Fruit fly (Drosophila melanogaster) whole organism, adult: ENCODE measurements around the gene CG10970.
A peak's percentile ranks its signal among the peaks of the same experiment; 100 is the strongest.

Experiments used
- CG11617 ChIP-seq: fragments of 200-800 bp; sonication (Bioruptor generic); optimal IDR thresholded peaks from 2 replicates; lab custom pipeline; 2017; ENCODE audit warnings: mild to moderate bottlenecking, missing biosample characterization, missing genetic modification reagents, missing genetic modification characterization
- CG12768 ChIP-seq: fragments of 200-800 bp; sonication (Bioruptor generic); optimal IDR thresholded peaks from 2 replicates; lab custom pipeline; 2017; ENCODE audit warnings: missing biosample characterization, missing genetic modification characterization, mild to moderate bottlenecking, moderate library complexity, missing genetic modification reagents
- CG14711 ChIP-seq: fragments of 200-800 bp; sonication (Bioruptor generic); optimal IDR thresholded peaks from 2 replicates; lab custom pipeline; 2018; ENCODE audit warnings: missing biosample characterization, mild to moderate bottlenecking, missing genetic modification characterization, moderate library complexity
- CG1620 ChIP-seq: fragments of 200-800 bp; sonication (Bioruptor generic); optimal IDR thresholded peaks from 2 replicates; lab custom pipeline; 2016; ENCODE audit warnings: missing biosample characterization, missing genetic modification characterization
- CG33017 ChIP-seq: fragments of 200-800 bp; sonication (Bioruptor generic); optimal IDR thresholded peaks from 2 replicates; lab custom pipeline; 2018; ENCODE audit warnings: missing biosample characterization, mild to moderate bottlenecking, missing genetic modification characterization, moderate library complexity
- CG5204 ChIP-seq: fragments of 200-800 bp; sonication (Bioruptor generic); optimal IDR thresholded peaks from 2 replicates; lab custom pipeline; 2016; ENCODE audit warnings: missing biosample characterization, missing genetic modification characterization
- CG7045 ChIP-seq: fragments of 200-800 bp; sonication (Bioruptor generic); optimal IDR thresholded peaks from 2 replicates; lab custom pipeline; 2017; ENCODE audit warnings: missing biosample characterization, mild to moderate bottlenecking, missing genetic modification characterization
- CG7101 ChIP-seq: fragments of 200-800 bp; sonication (Bioruptor generic); optimal IDR thresholded peaks from 2 replicates; lab custom pipeline; 2018; ENCODE audit warnings: missing biosample characterization, mild to moderate bottlenecking, missing genetic modification characterization, moderate library complexity
- Clk ChIP-seq: fragments of 200-800 bp; sonication (Bioruptor generic); optimal IDR thresholded peaks from 2 replicates; lab custom pipeline; 2017; ENCODE audit warnings: missing biosample characterization, missing genetic modification characterization
- Crg-1 ChIP-seq: fragments of 200-800 bp; sonication (Bioruptor generic); optimal IDR thresholded peaks from 2 replicates; lab custom pipeline; 2016; ENCODE audit warnings: missing biosample characterization, missing genetic modification characterization
- Hr96 ChIP-seq: fragments of 200-800 bp; sonication (Bioruptor generic); optimal IDR thresholded peaks from 2 replicates; lab custom pipeline; 2016; ENCODE audit warnings: missing biosample characterization, missing genetic modification characterization
- Mnt ChIP-seq: fragments of 200-800 bp; sonication (Bioruptor generic); optimal IDR thresholded peaks from 2 replicates; lab custom pipeline; 2016; ENCODE audit warnings: missing biosample characterization, mild to moderate bottlenecking, missing genetic modification characterization
- bab1 ChIP-seq: fragments of 200-800 bp; sonication (Bioruptor generic); optimal IDR thresholded peaks from 3 replicates; lab custom pipeline; 2019; ENCODE audit warnings: missing biosample characterization, mild to moderate bottlenecking, missing genetic modification characterization, moderate library complexity
- cic ChIP-seq: fragments of 200-800 bp; sonication (Bioruptor generic); optimal IDR thresholded peaks from 2 replicates; lab custom pipeline; 2017; ENCODE audit warnings: missing biosample characterization, mild to moderate bottlenecking, missing genetic modification characterization, moderate library complexity
- cnc ChIP-seq, 2 experiments: fragments of >200 bp; optimal IDR thresholded peaks; 2 replicates each; lab custom pipeline; 2017
- kay ChIP-seq: fragments of 200-800 bp; sonication (Bioruptor generic); peaks from one replicate; lab custom pipeline; 2016; ENCODE audit warnings: missing biosample characterization, missing genetic modification characterization, borderline replicate concordance
- ovo ChIP-seq: fragments of 200-800 bp; sonication (Bioruptor generic); optimal IDR thresholded peaks from 2 replicates; lab custom pipeline; 2016; ENCODE audit warnings: missing biosample characterization, missing genetic modification characterization
- pad ChIP-seq: fragments of 200-800 bp; sonication (Bioruptor generic); optimal IDR thresholded peaks from 3 replicates; lab custom pipeline; 2017; ENCODE audit warnings: missing biosample characterization, missing genetic modification characterization, mild to moderate bottlenecking, moderate library complexity, missing genetic modification reagents
- tj ChIP-seq: fragments of 200-800 bp; sonication (Bioruptor generic); optimal IDR thresholded peaks from 3 replicates; lab custom pipeline; 2017; ENCODE audit warnings: missing biosample characterization, mild to moderate bottlenecking, missing genetic modification characterization, moderate library complexity
- toe ChIP-seq: fragments of 200-800 bp; sonication (Bioruptor generic); optimal IDR thresholded peaks from 2 replicates; lab custom pipeline; 2016; ENCODE audit warnings: missing biosample characterization, missing genetic modification characterization

Gene CG10970

dm6 chrX:9080962-9081361 is 9.8 kb upstream of the CG10970 start, which contains the start of the genes CG7246 and HP1b:
Gene CG7246, minus strand, starts transcription at chrX:9081057.
Gene HP1b, plus strand, starts transcription at chrX:9081063.
- peak; percentile 28 for TF ChIP-seq toe (GFP tag; lab: Kevin White, UChicago)
- no peak for TF ChIP-seq kay (GFP tag; lab: Kevin White, UChicago)
- TF ChIP-seq CG1620 (GFP tag; lab: Kevin White, UChicago) = peak; percentile 59
- TF ChIP-seq pad (GFP tag; lab: Kevin White, UChicago) = peak; percentile 24
- peak; percentile 97 for TF ChIP-seq Mnt
- no peak for TF ChIP-seq Clk (GFP tag; lab: Kevin White, UChicago)
- no peak for TF ChIP-seq Hr96 (GFP tag; lab: Kevin White, UChicago)
- TF ChIP-seq CG14711 (tag; lab: Kevin White, UChicago) = peak; percentile 79
- TF ChIP-seq CG7101 = peak; percentile 73
- peak; percentile 72 for TF ChIP-seq CG11617 (GFP tag; lab: Kevin White, UChicago)
- TF ChIP-seq cic (GFP tag; lab: Kevin White, UChicago) = no peak
- TF ChIP-seq bab1 (GFP tag; lab: Kevin White, UChicago) = peak; percentile 90
- peak; percentile 43 for TF ChIP-seq tj (GFP tag; lab: Kevin White, UChicago)
- TF ChIP-seq CG5204 (GFP tag; lab: Kevin White, UChicago) = peak; percentile 60
- TF ChIP-seq ovo (GFP tag; lab: Kevin White, UChicago) = no peak
- peak; percentile 11 for TF ChIP-seq CG12768
- peak; percentile 40 for TF ChIP-seq CG7045 (GFP tag; lab: Kevin White, UChicago)
- peak; percentile 20 for TF ChIP-seq CG33017

dm6 chrX:9078263-9078662 is 7.1 kb upstream of the CG10970 start, which contains the start of gene CG44325:
Gene CG44325, minus strand, starts transcription at chrX:9078499.
- TF ChIP-seq pad (GFP tag; lab: Kevin White, UChicago) (no peak), bab1 (GFP tag; lab: Kevin White, UChicago) (peak; percentile 27)

DNA sequence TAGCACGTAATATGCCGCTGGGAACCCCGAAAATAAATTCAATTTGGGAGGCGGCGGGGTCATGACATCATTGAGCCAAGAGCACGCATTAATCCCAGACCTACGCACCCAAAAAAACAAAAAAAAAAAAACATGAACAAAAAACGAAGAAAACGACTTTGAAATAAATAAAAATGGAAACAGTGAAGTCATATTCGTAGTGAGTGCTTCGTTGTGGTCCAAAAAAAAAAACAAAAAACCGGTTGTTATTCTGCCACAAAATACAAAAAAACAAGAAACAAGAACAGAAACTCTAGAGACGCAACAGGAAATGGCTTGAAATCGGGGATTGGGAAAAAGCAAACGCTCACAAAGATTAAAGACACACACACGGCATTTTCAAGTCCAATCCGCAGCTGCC is 6.3 kb upstream of the CG10970 start:
- TF ChIP-seq Crg-1 (GFP tag; lab: Kevin White, UChicago) (no peak), CG33017 (no peak), cnc (optimal IDR thresholded peaks at IDR 0.05; lab: Kevin White, UChicago) (no peak), cic (GFP tag; lab: Kevin White, UChicago) (no peak), CG11617 (GFP tag; lab: Kevin White, UChicago) (no peak), kay (GFP tag; lab: Kevin White, UChicago) (no peak), CG5204 (GFP tag; lab: Kevin White, UChicago) (no peak), ovo (GFP tag; lab: Kevin White, UChicago) (no peak), tj (GFP tag; lab: Kevin White, UChicago) (no peak), Mnt (no peak)

- TF ChIP-seq kay (GFP tag; lab: Kevin White, UChicago) = peak; percentile 33
- peak; percentile 25 for TF ChIP-seq Mnt
- TF ChIP-seq toe (GFP tag; lab: Kevin White, UChicago) = peak; percentile 11
- TF ChIP-seq CG7101 = peak; percentile 1
- no peak for TF ChIP-seq CG33017
- no peak for TF ChIP-seq CG7045 (GFP tag; lab: Kevin White, UChicago)
- peak; percentile 32 for TF ChIP-seq CG1620 (GFP tag; lab: Kevin White, UChicago)
Measured at dm6 chrX:9075641-9076324, 4.6 kb upstream of the CG10970 start.

DNA sequence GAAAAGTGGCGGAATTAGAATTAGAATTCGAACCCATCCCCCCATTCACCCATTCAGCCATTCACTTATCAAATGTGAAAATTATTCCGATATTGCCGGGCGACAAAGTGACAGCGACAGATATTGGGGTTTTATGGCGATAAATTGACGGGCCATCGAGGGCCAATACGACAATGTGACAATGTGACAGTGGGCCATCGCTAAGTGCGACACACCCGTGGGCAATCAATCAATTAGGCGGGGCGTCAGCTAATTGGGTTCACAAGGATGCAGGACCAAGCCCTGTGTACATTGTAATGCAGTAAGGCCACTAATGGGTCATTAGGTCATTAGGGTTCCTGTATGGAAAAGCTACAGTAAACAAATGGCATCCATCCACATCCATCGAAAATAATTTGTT is 2.8 kb upstream of the CG10970 start:
- TF ChIP-seq Clk (GFP tag; lab: Kevin White, UChicago) = no peak

DNA sequence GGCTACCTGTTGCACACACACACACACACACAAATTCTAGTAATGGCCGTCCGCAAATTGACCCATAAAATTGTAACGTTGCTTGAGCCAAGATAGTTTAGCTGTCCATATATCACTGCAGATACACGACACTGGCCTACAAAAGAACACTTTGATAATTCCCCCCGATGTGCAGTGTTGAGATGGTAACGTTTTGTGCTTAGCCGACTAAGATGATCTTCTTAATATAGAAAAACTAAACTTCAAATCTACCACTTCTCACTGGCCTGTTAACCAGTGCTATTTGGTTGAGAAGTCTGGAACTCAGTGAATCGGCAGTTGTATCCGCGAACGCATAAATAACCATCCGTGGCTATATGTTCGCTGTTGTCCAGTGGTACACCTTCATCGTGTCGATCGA is 2.4 kb downstream of the CG10970 start:
- TF ChIP-seq pad (GFP tag; lab: Kevin White, UChicago) (no peak), Crg-1 (GFP tag; lab: Kevin White, UChicago) (no peak), Clk (GFP tag; lab: Kevin White, UChicago) (no peak), CG7101 (no peak), bab1 (GFP tag; lab: Kevin White, UChicago) (no peak), CG1620 (GFP tag; lab: Kevin White, UChicago) (no peak), CG14711 (tag; lab: Kevin White, UChicago) (no peak), toe (GFP tag; lab: Kevin White, UChicago) (no peak), CG33017 (no peak), Hr96 (GFP tag; lab: Kevin White, UChicago) (no peak), cnc (optimal IDR thresholded peaks at IDR 0.05; lab: Kevin White, UChicago) (no peak), cic (GFP tag; lab: Kevin White, UChicago) (no peak), CG11617 (GFP tag; lab: Kevin White, UChicago) (no peak)
